Worm (Caenorhabditis elegans): Measurements from ENCODE around the gene B0244.5.
A peak's percentile ranks its signal among the peaks of the same experiment; 100 is the strongest.

Gene B0244.5

DNA sequence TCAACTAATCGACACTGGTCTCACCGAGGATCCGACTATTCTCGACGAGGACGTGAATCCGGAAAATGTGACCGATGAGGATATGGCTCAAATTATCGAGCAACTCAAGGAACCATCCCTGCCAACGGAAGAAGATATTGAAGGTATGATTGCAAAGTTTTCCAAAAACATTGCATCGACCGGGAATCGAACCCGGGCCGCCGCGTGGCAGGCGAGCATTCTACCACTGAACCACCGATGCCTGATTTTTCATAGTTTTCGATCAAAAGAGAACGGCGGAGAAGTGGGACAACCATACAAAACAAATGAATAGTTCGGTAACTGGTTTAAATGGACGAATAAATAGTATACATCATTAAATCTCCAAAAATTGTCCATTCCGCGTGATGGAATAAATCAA is 17.2 kb downstream of the B0244.5 start (continued):
- TF ChIP-seq snpc-4 (GFP tag; optimal IDR thresholded peaks at IDR 0.05), result peak; percentile 44
- peak in 3 of 4 experiments; percentile 43 to 54 (median 52) for TF ChIP-seq snpc-4 (tag; optimal IDR thresholded peaks at IDR 0.05)
- peak; percentile 80 for TF ChIP-seq F23B12.7 (tag; optimal IDR thresholded peaks at IDR 0.05; ENCODE audit: insufficient read depth)
- TF ChIP-seq pha-4 (tag; optimal IDR thresholded peaks at IDR 0.05), result no peak
- no peak for TF ChIP-seq nfya-2 (GFP tag; IDR thresholded peaks at IDR 0.05)
- peak; percentile 71 for TF ChIP-seq chd-7 (tag; optimal IDR thresholded peaks at IDR 0.05)
- 0 out of 2 replicates have a peak, but pooled peaks have one; percentile 19 for TF ChIP-seq rcor-1 (GFP tag; IDR thresholded peaks at IDR 0.05)
- no peak for TF ChIP-seq xnd-1 (tag; optimal IDR thresholded peaks at IDR 0.05)
- no peak for TF ChIP-seq lag-1 (GFP tag; IDR thresholded peaks at IDR 0.05)
- TF ChIP-seq ama-1 (optimal IDR thresholded peaks at IDR 0.05), result no peak
- peak in 1 of 2 experiments; percentile 48 for TF ChIP-seq ama-1 (GFP tag; optimal IDR thresholded peaks at IDR 0.05)
- TF ChIP-seq lsl-1 (GFP tag; optimal IDR thresholded peaks at IDR 0.05), result peak; percentile 51
- peak; percentile 7 for TF ChIP-seq snpc-1.1 (tag; optimal IDR thresholded peaks at IDR 0.05; ENCODE audit: insufficient read depth)
- no peak for TF ChIP-seq nfya-1 (tag; optimal IDR thresholded peaks at IDR 0.05; ENCODE audit: borderline replicate concordance, insufficient read depth)
- no peak for TF ChIP-seq F10E7.11 (tag; optimal IDR thresholded peaks at IDR 0.05)
- no peak for TF ChIP-seq ztf-6 (GFP tag; IDR thresholded peaks at IDR 0.05)
- TF ChIP-seq pbrm-1 (GFP tag; IDR thresholded peaks at IDR 0.05), result 0 out of 2 replicates have a peak, but pooled peaks have one; percentile 45
- 0 out of 2 replicates have a peak, but pooled peaks have one; percentile 50 for TF ChIP-seq ceh-40 (GFP tag; IDR thresholded peaks at IDR 0.05)
- TF ChIP-seq Y95B8A.8 (GFP tag; IDR thresholded peaks at IDR 0.05), result 0 out of 2 replicates have a peak, but pooled peaks have one; percentile 21
- TF ChIP-seq akir-1 (GFP tag; optimal IDR thresholded peaks at IDR 0.05), result no peak
- TF ChIP-seq K11D2.4 (GFP tag; IDR thresholded peaks at IDR 0.05), result no peak
- no peak for TF ChIP-seq lsy-27 (tag; optimal IDR thresholded peaks at IDR 0.05; ENCODE audit: borderline replicate concordance, insufficient read depth)
- TF ChIP-seq C06A6.2 (GFP tag; conservative IDR thresholded peaks at IDR 0.05), result no peak; the same call in 1 of the 2 replicates
- no peak for TF ChIP-seq attf-6 (GFP tag; IDR thresholded peaks at IDR 0.05)
- no peak for TF ChIP-seq repo-1 (tag; optimal IDR thresholded peaks at IDR 0.05)
- TF ChIP-seq zim-3 (tag; optimal IDR thresholded peaks at IDR 0.05), result no peak
- TF ChIP-seq F57C9.4 (tag; optimal IDR thresholded peaks at IDR 0.05), result no peak
- TF ChIP-seq nhr-179 (tag; optimal IDR thresholded peaks at IDR 0.05), result no peak
- TF ChIP-seq nhr-80 (tag; optimal IDR thresholded peaks at IDR 0.05), result peak; percentile 17
- no peak for TF ChIP-seq egl-18 (GFP tag; IDR thresholded peaks at IDR 0.05)
- peak; percentile 75 for TF ChIP-seq snpc-1.3 (tag; optimal IDR thresholded peaks at IDR 0.05; ENCODE audit: insufficient read depth)
- no peak for TF ChIP-seq ztf-22 (GFP tag; optimal IDR thresholded peaks at IDR 0.05)
- TF ChIP-seq sptf-2 (GFP tag; optimal IDR thresholded peaks at IDR 0.05), result no peak
- no peak for TF ChIP-seq Y67H2A.10 (GFP tag; conservative IDR thresholded peaks at IDR 0.05)
- peak; percentile 37; the same call in 1 of the 2 replicates for TF ChIP-seq zfh-2 (GFP tag; conservative IDR thresholded peaks at IDR 0.05)
- TF ChIP-seq nhr-90 (tag; optimal IDR thresholded peaks at IDR 0.05), result peak; percentile 50
- TF ChIP-seq F55B11.4 (tag; optimal IDR thresholded peaks at IDR 0.05; ENCODE audit: borderline replicate concordance, insufficient read depth), result no peak
- no peak for TF ChIP-seq tlf-1 (GFP tag; optimal IDR thresholded peaks at IDR 0.05)
- TF ChIP-seq B0019.2 (GFP tag; conservative IDR thresholded peaks at IDR 0.05), result no peak
- no peak for TF ChIP-seq mxl-1 (tag; optimal IDR thresholded peaks at IDR 0.05)
- peak; percentile 68 for TF ChIP-seq nfyb-1 (GFP tag; IDR thresholded peaks at IDR 0.05)

Measured in whole organism, young adult.